Worm (Caenorhabditis elegans) whole organism, L2 larva: ENCODE results near the gene W08A12.2.

Source experiments
- ama-1 ChIP-seq: fragments of 150-350 bp; optimal IDR thresholded peaks from 2 replicates; lab custom pipeline; 2018; ENCODE audit warnings: inconsistent platforms
- fos-1 ChIP-seq: fragments of 150-350 bp; optimal IDR thresholded peaks from 2 replicates; lab custom pipeline; 2014; ENCODE audit warnings: missing biosample characterization, missing genetic modification characterization
- gmeb-1 ChIP-seq: fragments of 150-350 bp; optimal IDR thresholded peaks from 2 replicates; lab custom pipeline; 2014; ENCODE audit warnings: missing biosample characterization, missing genetic modification characterization
- lin-11 ChIP-seq: fragments of 150-350 bp; sonication (generic microtip); optimal IDR thresholded peaks from 2 replicates; lab custom pipeline; 2014; ENCODE audit warnings: missing biosample characterization, missing genetic modification characterization, inconsistent platforms, mixed read lengths
- mdl-1 ChIP-seq, 2 experiments: fragments of 150-350 bp in 1 of 2; sonication (generic microtip) in 1 of 2; optimal IDR thresholded peaks; 2 replicates each; lab custom pipeline; 2017; ENCODE audit warnings: missing biosample characterization in 2 of 2, missing genetic modification characterization in 2 of 2
- nhr-10 ChIP-seq: sonication (generic microtip); optimal IDR thresholded peaks from 2 replicates; lab custom pipeline; 2017; ENCODE audit warnings: missing biosample characterization, missing genetic modification characterization
- nhr-6 ChIP-seq: fragments of 150-350 bp; optimal IDR thresholded peaks from 2 replicates; lab custom pipeline; 2014; ENCODE audit warnings: missing biosample characterization, missing genetic modification characterization

- TF ChIP-seq fos-1 (tag; lab: Kevin White, UChicago) (peak; percentile 91), nhr-10 (tag; lab: Kevin White, UChicago) (no peak), gmeb-1 (tag; lab: Kevin White, UChicago) (peak; percentile 66), nhr-6 (tag; lab: Kevin White, UChicago) (no peak), ama-1 (lab: Kevin White, UChicago) (no peak), lin-11 (tag; lab: Kevin White, UChicago) (no peak), mdl-1 (tag; optimal IDR thresholded peaks at IDR 0.05; lab: Kevin White, UChicago) (peak in 1 of 2 experiments; percentile 9)
These were observed 41.4 kb downstream of the W08A12.2 start, which contains the start of gene F59B1.8 for ce11 chrV:3644193-3644693.
